Worm (Caenorhabditis elegans): ENCODE measurements around the gene Y57A10B.7.

ce11 chrII:12353816-12354215, 39.8 kb downstream of the Y57A10B.7 start:
- TF ChIP-seq W03F9.2 (tag; optimal IDR thresholded peaks at IDR 0.05), result no peak
- TF ChIP-seq him-1 (tag; optimal IDR thresholded peaks at IDR 0.05), result no peak
- no peak for TF ChIP-seq dao-5 (tag; optimal IDR thresholded peaks at IDR 0.05)
